Fruit fly (Drosophila melanogaster): ENCODE data around the gene amon.

Gene amon

DNA sequence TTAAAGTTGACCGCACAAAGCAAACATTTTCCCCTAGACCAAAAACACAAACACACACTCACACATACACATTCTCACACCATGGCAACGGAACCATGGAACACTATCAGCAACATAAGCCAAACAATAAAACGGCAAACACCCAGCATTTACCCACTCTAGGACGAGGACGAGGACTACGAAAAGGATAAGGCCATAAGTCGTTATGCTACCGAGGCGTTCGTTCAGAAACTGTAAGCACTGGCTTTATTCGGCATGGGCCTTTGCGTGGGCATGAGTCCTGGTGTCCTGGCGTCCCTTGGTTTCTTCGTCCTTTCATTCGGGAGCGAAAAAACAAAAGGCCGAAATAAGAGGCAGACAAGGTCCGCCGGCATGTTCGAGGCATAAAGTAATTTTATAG, 43.7 kb downstream of the amon start:
- no peak for TF ChIP-seq CG17801 (GFP tag; optimal IDR thresholded peaks at IDR 0.05; ENCODE audit: partially characterized antibody)

dm6 chr3R:26656140-26656539, 57.8 kb downstream of the amon start, which contains the start of gene Tb:
Gene Tb, plus strand, starts transcription at chr3R:26656440.
- no peak for TF ChIP-seq CG17801 (GFP tag; optimal IDR thresholded peaks at IDR 0.05; ENCODE audit: partially characterized antibody)

- no peak for TF ChIP-seq CG17801 (GFP tag; optimal IDR thresholded peaks at IDR 0.05; ENCODE audit: partially characterized antibody)
Observed at dm6 chr3R:26655416-26655945, 58.5 kb downstream of the amon start.

- TF ChIP-seq CG17801 (GFP tag; optimal IDR thresholded peaks at IDR 0.05; ENCODE audit: partially characterized antibody) = no peak
Observed at dm6 chr3R:26654594-26654993, 59.4 kb downstream of the amon start.

Measured in ovary, adult (tissue).